Fruit fly (Drosophila melanogaster) whole organism, adult: ENCODE measurements around the gene Fbw5.

ENCODE experiments used
- cnc ChIP-seq, 2 experiments: fragments of >200 bp; optimal IDR thresholded peaks; 2 replicates each; lab custom pipeline; 2017
- kay ChIP-seq: fragments of 200-800 bp; sonication (Bioruptor generic); peaks from one replicate; lab custom pipeline; 2016; ENCODE audit warnings: missing biosample characterization, missing genetic modification characterization, borderline replicate concordance

- TF ChIP-seq cnc (optimal IDR thresholded peaks at IDR 0.05; lab: Kevin White, UChicago): no peak
- no peak for TF ChIP-seq kay (GFP tag; lab: Kevin White, UChicago)
Measured at dm6 chr2L:6076829-6077364, 11.1 kb upstream of the Fbw5 start.
